Fruit fly (Drosophila melanogaster): ENCODE measurements around the gene CG4069.
A peak's percentile ranks its signal among the peaks of the same experiment; 100 is the strongest.

Gene CG4069

dm6 chr3L:12564284-12564683, 27.2 kb upstream of the CG4069 start:
- TF ChIP-seq psq (GFP tag; optimal IDR thresholded peaks at IDR 0.05) (no peak), Xbp1 (GFP tag; optimal IDR thresholded peaks at IDR 0.05) (no peak), Hr39 (optimal IDR thresholded peaks at IDR 0.05) (peak; percentile 8), salm (tag; optimal IDR thresholded peaks at IDR 0.05) (no peak), kah (GFP tag; optimal IDR thresholded peaks at IDR 0.05) (no peak), eve (GFP tag; optimal IDR thresholded peaks at IDR 0.05) (no peak), CG4404 (GFP tag; IDR thresholded peaks at IDR 0.05) (no peak), Spps (tag; optimal IDR thresholded peaks at IDR 0.05) (no peak), CG4360 (GFP tag; IDR thresholded peaks at IDR 0.05) (peak; percentile 32; the same call in 1 of the 2 replicates), CG14860 (GFP tag; IDR thresholded peaks at IDR 0.05; ENCODE audit: partially characterized antibody) (no peak), CG4328 (GFP tag; optimal IDR thresholded peaks at IDR 0.05) (peak; percentile 37), CG13894 (tag; optimal IDR thresholded peaks at IDR 0.05) (peak; percentile 78), usp (GFP tag; optimal IDR thresholded peaks at IDR 0.05) (no peak), Elba2 (GFP tag; optimal IDR thresholded peaks at IDR 0.05) (no peak), CG9817 (tag; optimal IDR thresholded peaks at IDR 0.05) (no peak), Drgx (GFP tag; IDR thresholded peaks at IDR 0.05) (no peak), ara (GFP tag; IDR thresholded peaks at IDR 0.05) (peak; percentile 61), caup (GFP tag; optimal IDR thresholded peaks at IDR 0.05; ENCODE audit: severe bottlenecking) (peak; percentile 47), chinmo (GFP tag; IDR thresholded peaks at IDR 0.05; ENCODE audit: partially characterized antibody) (0 out of 4 replicates have a peak, but pooled peaks have one; percentile 38), YL-1 (GFP tag; optimal IDR thresholded peaks at IDR 0.05) (no peak), mirr (GFP tag; optimal IDR thresholded peaks at IDR 0.05) (peak; percentile 37), CG13424 (tag; optimal IDR thresholded peaks at IDR 0.05) (no peak), CG17802 (tag; optimal IDR thresholded peaks at IDR 0.05) (no peak), crol (GFP tag; IDR thresholded peaks at IDR 0.05) (peak; percentile 8; the same call in 1 of the 2 replicates), Oaz (GFP tag; IDR thresholded peaks at IDR 0.05) (no peak), CoRest (tag; optimal IDR thresholded peaks at IDR 0.05) (no peak), sens (GFP tag) (no peak), sd (tag; optimal IDR thresholded peaks at IDR 0.05) (peak; percentile 73), esg (GFP tag; conservative IDR thresholded peaks at IDR 0.05) (no peak), sr (GFP tag; IDR thresholded peaks at IDR 0.05) (peak; percentile 70; the same call in 2 of the 3 replicates), Dad (GFP tag; optimal IDR thresholded peaks at IDR 0.05) (no peak), zfh1 (GFP tag; IDR thresholded peaks at IDR 0.05) (no peak), Sry-β (GFP tag; optimal IDR thresholded peaks at IDR 0.05) (no peak), exex (tag; optimal IDR thresholded peaks at IDR 0.05) (no peak), CG10543 (GFP tag; optimal IDR thresholded peaks at IDR 0.05) (peak; percentile 25), cwo (GFP tag; optimal IDR thresholded peaks at IDR 0.05) (no peak), CG6765 (GFP tag; optimal IDR thresholded peaks at IDR 0.05) (no peak)

DNA sequence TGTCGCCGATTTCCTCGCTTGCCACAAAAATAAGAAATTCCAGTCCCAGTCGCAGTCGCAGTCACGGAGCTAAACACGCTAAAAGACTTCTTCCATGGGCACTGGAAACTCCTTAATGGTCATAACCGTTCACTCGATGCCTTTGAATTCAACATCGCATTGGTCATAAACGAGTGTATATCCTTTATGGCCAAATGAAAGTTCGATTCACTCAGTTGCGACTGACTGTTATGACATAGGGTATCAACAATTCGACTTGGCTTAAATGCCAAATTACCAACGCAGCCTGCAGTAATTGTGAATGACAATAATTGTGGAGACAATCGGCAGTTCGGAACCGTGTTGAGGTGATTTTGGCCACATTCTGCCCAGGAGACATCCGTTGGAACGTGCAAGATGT, 22.2 kb upstream of the CG4069 start:
- TF ChIP-seq peb (GFP tag; IDR thresholded peaks at IDR 0.05) = no peak
- TF ChIP-seq salm (tag; optimal IDR thresholded peaks at IDR 0.05) = no peak
- no peak for TF ChIP-seq ara (GFP tag; IDR thresholded peaks at IDR 0.05)
- no peak for TF ChIP-seq CG32532 (GFP tag; IDR thresholded peaks at IDR 0.05)
- no peak for TF ChIP-seq wek (GFP tag; optimal IDR thresholded peaks at IDR 0.05)
- no peak for TF ChIP-seq CG4424 (GFP tag; optimal IDR thresholded peaks at IDR 0.05)
- TF ChIP-seq CG1233 (GFP tag; optimal IDR thresholded peaks at IDR 0.05) = no peak
